Fruit fly (Drosophila melanogaster): ENCODE data around the gene CG6700.

dm6 chr2L:10841619-10842018 lies 778 bp downstream of the CG6700 start:
- TF ChIP-seq CG8478 (optimal IDR thresholded peaks at IDR 0.05) (no peak), CTCF (optimal IDR thresholded peaks at IDR 0.05) (no peak)

Data from S2 (cell line).